Worm (Caenorhabditis elegans): ENCODE data around the gene nmy-1.

Gene nmy-1

ce11 chrX:2966252-2966651, 56.9 kb downstream of the nmy-1 start:
- TF ChIP-seq sem-2 (GFP tag; optimal IDR thresholded peaks at IDR 0.05) = no peak
- TF ChIP-seq flh-1 (GFP tag; optimal IDR thresholded peaks at IDR 0.05) = no peak
- no peak for TF ChIP-seq nhr-28 (tag; optimal IDR thresholded peaks at IDR 0.05)
- TF ChIP-seq mls-2 (tag; optimal IDR thresholded peaks at IDR 0.05) = no peak
- TF ChIP-seq elt-1 (tag; optimal IDR thresholded peaks at IDR 0.05; ENCODE audit: borderline replicate concordance, insufficient read depth) = no peak
- TF ChIP-seq ham-2 (GFP tag; optimal IDR thresholded peaks at IDR 0.05) = no peak
- no peak for TF ChIP-seq nhr-2 (tag; optimal IDR thresholded peaks at IDR 0.05)
- no peak for TF ChIP-seq drap-1 (GFP tag; optimal IDR thresholded peaks at IDR 0.05)
- TF ChIP-seq M03D4.4 (tag; optimal IDR thresholded peaks at IDR 0.05) = no peak
- no peak for TF ChIP-seq snpc-4 (tag; optimal IDR thresholded peaks at IDR 0.05)
- TF ChIP-seq elt-3 (tag; optimal IDR thresholded peaks at IDR 0.05) = no peak

All from whole organism, mixed stage, embryonic.